Worm (Caenorhabditis elegans) whole organism, L1 larva: ENCODE results near the gene adbp-1.

Experiments
- C16A3.4 ChIP-seq: fragments of 150-350 bp; optimal IDR thresholded peaks from 2 replicates; lab custom pipeline; 2014; ENCODE audit warnings: missing biosample characterization, missing genetic modification characterization
- C34B4.2 ChIP-seq: sonication (generic microtip); optimal IDR thresholded peaks from 2 replicates; lab custom pipeline; 2017; ENCODE audit warnings: mild to moderate bottlenecking, missing genetic modification characterization, missing compliant biosample characterization
- F16B12.6 ChIP-seq: fragments of 150-350 bp; optimal IDR thresholded peaks from 2 replicates; lab custom pipeline; 2014; ENCODE audit warnings: missing biosample characterization, missing genetic modification characterization
- Y116A8C.19 ChIP-seq: sonication (generic microtip); optimal IDR thresholded peaks from 2 replicates; lab custom pipeline; 2016; ENCODE audit warnings: missing compliant biosample characterization, missing genetic modification characterization, borderline replicate concordance
- aha-1 ChIP-seq: fragments of 150-350 bp; optimal IDR thresholded peaks from 2 replicates; lab custom pipeline; 2014; ENCODE audit warnings: missing biosample characterization, missing genetic modification characterization
- alr-1 ChIP-seq: fragments of 200-800 bp; sonication (Bioruptor generic); optimal IDR thresholded peaks from 2 replicates; lab custom pipeline; 2018; ENCODE audit warnings: borderline replicate concordance, mild to moderate bottlenecking, missing genetic modification characterization, missing compliant biosample characterization
- aly-2 ChIP-seq: fragments of 150-350 bp; optimal IDR thresholded peaks from 2 replicates; lab custom pipeline; 2014; ENCODE audit warnings: missing biosample characterization, missing genetic modification characterization
- blmp-1 ChIP-seq: fragments of 150-350 bp; optimal IDR thresholded peaks from 2 replicates; lab custom pipeline; 2014; ENCODE audit warnings: missing biosample characterization, missing genetic modification characterization
- ceh-63 ChIP-seq: fragments of 200-800 bp; sonication (Bioruptor generic); optimal IDR thresholded peaks from 2 replicates; lab custom pipeline; 2018; ENCODE audit warnings: mild to moderate bottlenecking, missing genetic modification characterization, missing compliant biosample characterization
- ceh-90 ChIP-seq: sonication (generic microtip); optimal IDR thresholded peaks from 2 replicates; lab custom pipeline; 2016; ENCODE audit warnings: missing genetic modification characterization, missing compliant biosample characterization
- ces-1 ChIP-seq: fragments of 150-350 bp; optimal IDR thresholded peaks from 2 replicates; lab custom pipeline; 2014; ENCODE audit warnings: missing biosample characterization, missing genetic modification reagents, missing genetic modification characterization
- dpl-1 ChIP-seq, 3 experiments: fragments of 150-350 bp in 2 of 3; sonication (generic microtip) in 1 of 3; optimal IDR thresholded peaks; 2 replicates each; lab custom pipeline; 2014 to 2017; ENCODE audit warnings: missing biosample characterization in 3 of 3, missing genetic modification characterization in 3 of 3, missing genetic modification reagents in 3 of 3
- dsc-1 ChIP-seq: sonication (generic microtip); optimal IDR thresholded peaks from 2 replicates; lab custom pipeline; 2016; ENCODE audit warnings: mild to moderate bottlenecking, missing genetic modification characterization, missing compliant biosample characterization
- efl-1 ChIP-seq, 4 experiments: fragments of 150-350 bp; optimal IDR thresholded peaks in 3 of 4; peaks in 1 of 4; 1 replicate in 1 of 4; 2 replicates in 3 of 4; lab custom pipeline; 2014; ENCODE audit warnings: missing biosample characterization in 2 of 4, missing genetic modification characterization in 2 of 4, missing genetic modification reagents in 2 of 4
- egl-27 ChIP-seq, 2 experiments: fragments of 150-350 bp in 1 of 2; sonication (generic microtip); optimal IDR thresholded peaks; 3 replicates each; lab custom pipeline; 2017 to 2018; ENCODE audit warnings: missing biosample characterization in 2 of 2, missing genetic modification characterization in 2 of 2, missing genetic modification reagents in 2 of 2
- elt-2 ChIP-seq: sonication (generic microtip); optimal IDR thresholded peaks from 2 replicates; lab custom pipeline; 2016; ENCODE audit warnings: missing genetic modification characterization, mild to moderate bottlenecking, inconsistent platforms, missing compliant biosample characterization, missing genetic modification reagents
- ets-5 ChIP-seq: fragments of 200-800 bp; sonication (Bioruptor generic); IDR thresholded peaks from 2 replicates; pipeline ENCODE4 v1.3.6; 2022; ENCODE audit warnings: missing genetic modification characterization, missing compliant biosample characterization
- fkh-8 ChIP-seq: sonication (generic microtip); optimal IDR thresholded peaks from 2 replicates; lab custom pipeline; 2016; ENCODE audit warnings: mild to moderate bottlenecking, missing genetic modification characterization, missing compliant biosample characterization
- grh-1 ChIP-seq: fragments of 200-800 bp; sonication (Bioruptor generic); IDR thresholded peaks from 2 replicates; pipeline ENCODE4 v1.3.6; 2022; ENCODE audit warnings: missing genetic modification reagents, missing genetic modification characterization, missing compliant biosample characterization
- hlh-17 ChIP-seq: fragments of 200-800 bp; sonication (Bioruptor generic); optimal IDR thresholded peaks from 2 replicates; lab custom pipeline; 2018; ENCODE audit warnings: missing genetic modification characterization, mild to moderate bottlenecking, missing compliant biosample characterization, moderate library complexity, borderline replicate concordance
- hpl-2 ChIP-seq: fragments of 150-350 bp; optimal IDR thresholded peaks from 2 replicates; lab custom pipeline; 2014; ENCODE audit warnings: missing biosample characterization, missing genetic modification reagents, missing genetic modification characterization
- isw-1 ChIP-seq: fragments of 200-800 bp; sonication (Bioruptor generic); IDR thresholded peaks from 2 replicates; pipeline ENCODE4 v1.3.6; 2022; ENCODE audit warnings: missing genetic modification characterization, missing compliant biosample characterization
- lin-13 ChIP-seq: fragments of 150-350 bp; optimal IDR thresholded peaks from 2 replicates; lab custom pipeline; 2014; ENCODE audit warnings: missing biosample characterization, missing genetic modification reagents, missing genetic modification characterization
- lir-3 ChIP-seq: sonication (generic microtip); optimal IDR thresholded peaks from 2 replicates; lab custom pipeline; 2016; ENCODE audit warnings: mild to moderate bottlenecking, missing genetic modification characterization, moderate library complexity, missing compliant biosample characterization; ENCODE audit not compliant: poor library complexity
- mab-9 ChIP-seq: fragments of 200-800 bp; sonication (Bioruptor generic); IDR thresholded peaks from 2 replicates; pipeline ENCODE4 v1.3.6; 2022; ENCODE audit warnings: missing genetic modification reagents, missing genetic modification characterization, missing compliant biosample characterization
- nhr-11 ChIP-seq: fragments of 150-350 bp; optimal IDR thresholded peaks from 2 replicates; lab custom pipeline; 2014; ENCODE audit warnings: missing biosample characterization, missing genetic modification characterization
- nhr-12 ChIP-seq: sonication (generic microtip); optimal IDR thresholded peaks from 2 replicates; lab custom pipeline; 2017; ENCODE audit warnings: missing biosample characterization, missing genetic modification characterization
- nhr-19 ChIP-seq: fragments of 200-800 bp; sonication (Bioruptor generic); conservative IDR thresholded peaks from 2 replicates; pipeline ENCODE4 v1.3.6; 2022; ENCODE audit warnings: missing genetic modification characterization, missing compliant biosample characterization
- nhr-237 ChIP-seq: fragments of 150-350 bp; optimal IDR thresholded peaks from 2 replicates; lab custom pipeline; 2014; ENCODE audit warnings: missing biosample characterization, missing genetic modification characterization
- nhr-77 ChIP-seq: fragments of 150-350 bp; optimal IDR thresholded peaks from 2 replicates; lab custom pipeline; 2014; ENCODE audit warnings: missing biosample characterization, missing genetic modification characterization
- nhr-84 ChIP-seq: sonication (generic microtip); optimal IDR thresholded peaks from 2 replicates; lab custom pipeline; 2017; ENCODE audit warnings: missing biosample characterization, missing genetic modification characterization
- nhr-85 ChIP-seq: sonication (generic microtip); peaks from one replicate; lab custom pipeline; 2016; ENCODE audit warnings: missing genetic modification characterization, inconsistent platforms, missing compliant biosample characterization
- pag-3 ChIP-seq: sonication (generic microtip); optimal IDR thresholded peaks from 2 replicates; lab custom pipeline; 2017; ENCODE audit warnings: missing genetic modification characterization, mild to moderate bottlenecking, missing compliant biosample characterization, antibody characterized with exemption, borderline replicate concordance; ENCODE audit not compliant: insufficient read depth
- pax-3 ChIP-seq: fragments of 200-800 bp; sonication (Bioruptor generic); optimal IDR thresholded peaks from 2 replicates; lab custom pipeline; 2018; ENCODE audit warnings: mild to moderate bottlenecking, missing genetic modification characterization, moderate library complexity, missing compliant biosample characterization
- pqm-1 ChIP-seq: sonication (generic microtip); optimal IDR thresholded peaks from 3 replicates; lab custom pipeline; 2017; ENCODE audit warnings: missing biosample characterization, missing genetic modification characterization
- snu-23 ChIP-seq: sonication (generic microtip); optimal IDR thresholded peaks from 2 replicates; lab custom pipeline; 2016; ENCODE audit warnings: missing genetic modification characterization, missing compliant biosample characterization
- sup-37 ChIP-seq: fragments of 200-800 bp; sonication (Bioruptor generic); optimal IDR thresholded peaks from 2 replicates; lab custom pipeline; 2018; ENCODE audit warnings: mild to moderate bottlenecking, missing genetic modification characterization, missing compliant biosample characterization
- tbx-2 ChIP-seq: sonication (generic microtip); optimal IDR thresholded peaks from 2 replicates; lab custom pipeline; 2016; ENCODE audit warnings: missing genetic modification characterization, missing compliant biosample characterization
- unc-30 ChIP-seq: sonication (generic microtip); optimal IDR thresholded peaks from 2 replicates; lab custom pipeline; 2017; ENCODE audit warnings: missing biosample characterization, missing genetic modification characterization
- unc-62 ChIP-seq: fragments of 150-350 bp; optimal IDR thresholded peaks from 2 replicates; lab custom pipeline; 2014; ENCODE audit warnings: missing biosample characterization, missing genetic modification reagents, missing genetic modification characterization
- unc-86 ChIP-seq: sonication (generic microtip); optimal IDR thresholded peaks from 2 replicates; lab custom pipeline; 2016; ENCODE audit warnings: missing genetic modification characterization, missing compliant biosample characterization
- xbp-1 ChIP-seq: sonication (generic microtip); optimal IDR thresholded peaks from 2 replicates; lab custom pipeline; 2016; ENCODE audit warnings: missing genetic modification characterization, missing compliant biosample characterization
- zag-1 ChIP-seq: fragments of 150-350 bp; optimal IDR thresholded peaks from 2 replicates; lab custom pipeline; 2014; ENCODE audit warnings: missing biosample characterization, missing genetic modification characterization
- ztf-11 ChIP-seq, 2 experiments: sonication (generic microtip); optimal IDR thresholded peaks; 2 replicates each; lab custom pipeline; 2016 to 2017; ENCODE audit warnings: missing genetic modification characterization in 2 of 2, missing biosample characterization in 1 of 2, missing compliant biosample characterization in 1 of 2

adbp-1 gene

ce11 chrII:11473525-11474181 is 29.7 kb downstream of the adbp-1 start, which contains the start of the genes metl-1 and W02B12.11 (continued):
- TF ChIP-seq C34B4.2 (no peak), aha-1 (peak; percentile 74), ets-5 (no peak), pag-3 (no peak)

- no peak for TF ChIP-seq unc-30 (tag; lab: Kevin White, UChicago)
Measured at ce11 chrII:11476410-11476809, 32.4 kb downstream of the adbp-1 start, which contains the start of gene W02B12.16. TSS of gene W02B12.16 (minus strand) at chrII:11476510.

ce11 chrII:11479076-11479475 is 35.1 kb downstream of the adbp-1 start, which contains the start of gene W02B12.12:
TSS of gene W02B12.12 (minus strand) at chrII:11479176.
- no peak for TF ChIP-seq efl-1 (optimal IDR thresholded peaks at IDR 0.05; lab: Kevin White, UChicago)
- TF ChIP-seq efl-1 (GFP tag; optimal IDR thresholded peaks at IDR 0.05 in 1 of 2; lab: Kevin White, UChicago) = no peak
- no peak for TF ChIP-seq hpl-2
- no peak for TF ChIP-seq ztf-11 (tag; optimal IDR thresholded peaks at IDR 0.05; lab: Kevin White, UChicago)
- no peak for TF ChIP-seq zag-1 (tag; lab: Kevin White, UChicago)
- no peak for TF ChIP-seq isw-1 (GFP tag; lab: Robert Waterston, UW)
- no peak for TF ChIP-seq F16B12.6 (tag; lab: Kevin White, UChicago)
- TF ChIP-seq nhr-85 (tag; lab: Kevin White, UChicago) = no peak
- no peak for TF ChIP-seq nhr-11 (tag; lab: Kevin White, UChicago)
- no peak for TF ChIP-seq Y116A8C.19 (tag; lab: Kevin White, UChicago)
- TF ChIP-seq lir-3 = no peak
- no peak for TF ChIP-seq elt-2 (tag; lab: Kevin White, UChicago)
- no peak for TF ChIP-seq sup-37
- TF ChIP-seq ceh-63 (GFP tag; lab: Kevin White, UChicago) = no peak
- TF ChIP-seq ets-5 = no peak
- no peak for TF ChIP-seq hlh-17 (GFP tag; lab: Kevin White, UChicago)

ce11 chrII:11484600-11484999 is 40.6 kb downstream of the adbp-1 start:
- TF ChIP-seq sup-37 (no peak), unc-86 (tag; lab: Kevin White, UChicago) (peak; percentile 16), nhr-19 (GFP tag; lab: Robert Waterston, UW) (peak; percentile 76), fkh-8 (tag; lab: Kevin White, UChicago) (peak; percentile 70), ces-1 (GFP tag; lab: Kevin White, UChicago) (no peak), nhr-77 (tag; lab: Kevin White, UChicago) (peak; percentile 41), mab-9 (GFP tag; lab: Robert Waterston, UW) (no peak), F16B12.6 (tag; lab: Kevin White, UChicago) (peak; percentile 46), xbp-1 (tag; lab: Kevin White, UChicago) (peak; percentile 53), egl-27 (tag; optimal IDR thresholded peaks at IDR 0.05; lab: Kevin White, UChicago) (peak in 1 of 2 experiments; percentile 25), grh-1 (peak; percentile 44; the same call in 1 of the 2 replicates), Y116A8C.19 (tag; lab: Kevin White, UChicago) (no peak), lin-13 (GFP tag; lab: Kevin White, UChicago) (no peak), zag-1 (tag; lab: Kevin White, UChicago) (no peak), pqm-1 (tag; lab: Kevin White, UChicago) (no peak), blmp-1 (tag; lab: Kevin White, UChicago) (no peak), aly-2 (tag; lab: Kevin White, UChicago) (peak; percentile 69), pag-3 (no peak), nhr-84 (tag; lab: Kevin White, UChicago) (no peak), C16A3.4 (tag; lab: Kevin White, UChicago) (peak; percentile 83), dpl-1 (GFP tag; optimal IDR thresholded peaks at IDR 0.05; lab: Kevin White, UChicago) (peak; percentile 19 to 61 (median 59)), alr-1 (no peak), unc-30 (tag; lab: Kevin White, UChicago) (no peak), lir-3 (peak; percentile 82), unc-62 (GFP tag; lab: Kevin White, UChicago) (no peak), ceh-90 (tag; lab: Kevin White, UChicago) (no peak), snu-23 (GFP tag; lab: Kevin White, UChicago) (peak; percentile 85), pax-3 (tag; lab: Kevin White, UChicago) (no peak), nhr-12 (tag; lab: Kevin White, UChicago) (no peak), tbx-2 (tag; lab: Kevin White, UChicago) (peak; percentile 54), dsc-1 (tag; lab: Kevin White, UChicago) (peak; percentile 62), nhr-85 (tag; lab: Kevin White, UChicago) (peak; percentile 79), nhr-237 (tag; lab: Kevin White, UChicago) (no peak)
